Fruit fly (Drosophila melanogaster): ENCODE measurements around the gene CG15864.
A peak's percentile ranks its signal among the peaks of the same experiment; 100 is the strongest.

CG15864 gene

DNA sequence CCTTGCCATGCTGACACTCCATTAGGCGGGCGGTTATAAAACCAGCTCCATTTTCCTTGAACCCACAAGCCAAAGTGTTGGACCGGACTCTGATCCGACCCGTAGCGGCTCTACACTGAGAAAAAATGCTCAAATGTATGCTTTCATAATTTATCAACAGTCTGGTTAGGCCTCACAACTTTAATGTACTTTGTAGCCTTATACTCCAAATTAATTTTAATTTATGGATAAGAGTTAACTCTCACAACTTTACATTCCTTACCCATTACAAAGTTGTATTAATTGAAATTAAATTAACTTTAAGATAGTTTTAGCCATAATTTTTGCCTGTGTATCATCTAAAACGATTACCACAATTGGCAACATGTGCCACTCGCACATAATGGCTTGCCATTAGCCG is 7.8 kb downstream of the CG15864 start (continued):
- TF ChIP-seq odd (GFP tag; optimal IDR thresholded peaks at IDR 0.05) (no peak), ERR (GFP tag; optimal IDR thresholded peaks at IDR 0.05) (no peak), Ada2b (GFP tag; IDR thresholded peaks at IDR 0.05) (no peak), oc (tag; optimal IDR thresholded peaks at IDR 0.05) (no peak), CG12769 (tag; optimal IDR thresholded peaks at IDR 0.05) (peak; percentile 40), CG12299 (tag; optimal IDR thresholded peaks at IDR 0.05) (no peak), Gug (GFP tag; IDR thresholded peaks at IDR 0.05) (no peak), CG17568 (GFP tag; optimal IDR thresholded peaks at IDR 0.05) (no peak), D19B (GFP tag; optimal IDR thresholded peaks at IDR 0.05) (no peak), ash1 (GFP tag; optimal IDR thresholded peaks at IDR 0.05) (no peak), D (optimal IDR thresholded peaks at IDR 0.05) (no peak), D (GFP tag; optimal IDR thresholded peaks at IDR 0.05) (no peak), Jarid2 (GFP tag; optimal IDR thresholded peaks at IDR 0.05) (no peak), CG10431 (GFP tag; optimal IDR thresholded peaks at IDR 0.05) (no peak), CG17612 (GFP tag; IDR thresholded peaks at IDR 0.05) (no peak), gro (GFP tag; optimal IDR thresholded peaks at IDR 0.05) (peak; percentile 26), CG11085 (GFP tag; IDR thresholded peaks at IDR 0.05) (no peak), kni (GFP tag; optimal IDR thresholded peaks at IDR 0.05) (no peak), stc (GFP tag; IDR thresholded peaks at IDR 0.05) (no peak), ind (GFP tag; optimal IDR thresholded peaks at IDR 0.05) (peak; percentile 36), E2f1 (GFP tag; IDR thresholded peaks at IDR 0.05) (no peak), Sin3A (optimal IDR thresholded peaks at IDR 0.05) (no peak), Rx (GFP tag; IDR thresholded peaks at IDR 0.05) (no peak), Ets97D (GFP tag; optimal IDR thresholded peaks at IDR 0.05) (no peak), vfl (GFP tag; optimal IDR thresholded peaks at IDR 0.05) (no peak), sqz (GFP tag; optimal IDR thresholded peaks at IDR 0.05) (no peak), CG10654 (GFP tag; optimal IDR thresholded peaks at IDR 0.05) (no peak), so (GFP tag; IDR thresholded peaks at IDR 0.05) (no peak), Rfx (GFP tag; IDR thresholded peaks at IDR 0.05) (peak; percentile 53), CG18599 (GFP tag; optimal IDR thresholded peaks at IDR 0.05) (peak; percentile 38)

DNA sequence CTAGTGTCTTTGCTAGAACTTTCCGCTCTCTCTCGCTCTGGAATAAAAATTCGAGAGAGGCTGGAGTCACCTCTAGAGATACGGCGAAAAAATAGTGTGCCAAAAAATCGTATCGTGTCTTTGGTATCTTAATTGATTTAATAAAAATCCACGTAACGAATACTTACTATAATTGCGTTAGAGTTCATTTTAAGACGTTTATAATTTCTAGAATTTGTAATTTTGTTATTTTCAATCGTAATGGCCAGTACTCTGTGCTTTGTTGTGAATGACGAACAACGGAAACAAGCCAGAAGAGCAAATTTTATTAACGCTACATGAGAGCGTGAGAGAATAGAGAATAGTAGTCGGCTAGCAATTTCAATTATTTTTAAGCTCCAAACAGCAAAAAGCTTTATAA is 13.4 kb downstream of the CG15864 start:
- TF ChIP-seq Trl (optimal IDR thresholded peaks at IDR 0.05): peak in 1 of 2 experiments; percentile 74
- TF ChIP-seq Trl (GFP tag; optimal IDR thresholded peaks at IDR 0.05): no peak
- TF ChIP-seq PHDP (tag; optimal IDR thresholded peaks at IDR 0.05): no peak
- no peak for TF ChIP-seq Hand (GFP tag; optimal IDR thresholded peaks at IDR 0.05)

DNA sequence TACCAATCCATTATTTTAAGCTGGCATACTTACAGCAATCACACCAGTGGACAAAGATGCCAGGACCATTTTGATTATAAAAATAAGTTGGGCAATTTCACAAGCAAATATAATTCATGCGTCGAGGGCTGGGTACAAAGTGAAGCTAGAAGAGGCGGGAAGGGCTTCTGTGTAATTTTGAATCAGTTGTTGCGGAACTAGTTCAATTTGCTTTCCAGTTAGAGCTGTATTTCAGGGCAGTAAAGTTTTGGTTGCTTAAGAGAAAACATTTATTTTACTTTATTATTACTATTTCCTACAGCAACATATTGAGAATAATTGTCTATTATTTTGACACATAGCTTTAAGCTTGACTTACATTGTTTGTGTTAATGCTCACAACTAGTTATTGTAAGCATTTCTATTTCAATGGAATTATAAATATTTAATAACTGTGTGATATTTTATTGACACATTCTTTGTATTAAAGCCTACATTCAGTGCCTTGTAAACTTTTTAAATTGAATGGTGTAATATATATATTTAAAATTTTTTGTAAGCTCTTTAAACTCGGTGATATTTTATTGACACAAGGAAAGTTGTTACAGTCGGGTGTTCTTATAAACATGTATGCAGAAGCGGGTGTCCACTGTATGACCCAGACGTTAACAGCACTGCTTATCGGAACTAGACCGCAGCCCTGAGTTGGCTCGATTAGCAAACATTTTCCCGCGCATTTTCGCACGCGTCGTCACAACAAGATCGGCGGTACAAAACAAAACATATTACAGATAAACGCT is 16.3 kb downstream of the CG15864 start, which contains the start of the genes RPA1 and Mcm2:
TSS of gene RPA1 (minus strand) at position 150 of the 779 bp plus-strand sequence.
TSS of gene Mcm2 (plus strand) at position 669 of the 779 bp plus-strand sequence.
- peak; percentile 84 for TF ChIP-seq gem (tag; optimal IDR thresholded peaks at IDR 0.05)
- no peak for TF ChIP-seq hbn (GFP tag; IDR thresholded peaks at IDR 0.05; ENCODE audit: partially characterized antibody)
- TF ChIP-seq peb (GFP tag; IDR thresholded peaks at IDR 0.05): peak; percentile 32; the same call in 1 of the 2 replicates
- TF ChIP-seq CG17802 (tag; optimal IDR thresholded peaks at IDR 0.05): peak; percentile 15
- TF ChIP-seq Ets65A (GFP tag): peak; percentile 97
- TF ChIP-seq seq (GFP tag; IDR thresholded peaks at IDR 0.05): peak; percentile 43; the same call in 1 of the 2 replicates
- TF ChIP-seq CrebB (tag; optimal IDR thresholded peaks at IDR 0.05): no peak
- peak; percentile 51 for TF ChIP-seq CG10959 (GFP tag; IDR thresholded peaks at IDR 0.05)
- peak; percentile 63 for TF ChIP-seq HmgZ (tag; optimal IDR thresholded peaks at IDR 0.05)
- 0 out of 2 replicates have a peak, but pooled peaks have one; percentile 19 for TF ChIP-seq gsb (GFP tag; IDR thresholded peaks at IDR 0.05)
- no peak for TF ChIP-seq gt (GFP tag; IDR thresholded peaks at IDR 0.05)
- TF ChIP-seq inv (GFP tag; IDR thresholded peaks at IDR 0.05; ENCODE audit: partially characterized antibody): no peak
- no peak for TF ChIP-seq mirr (GFP tag; optimal IDR thresholded peaks at IDR 0.05)
- TF ChIP-seq maf-S (GFP tag; optimal IDR thresholded peaks at IDR 0.05): peak; percentile 23
- no peak for TF ChIP-seq en (GFP tag; optimal IDR thresholded peaks at IDR 0.05)
- TF ChIP-seq ewg (GFP tag; optimal IDR thresholded peaks at IDR 0.05): peak; percentile 42
- TF ChIP-seq br (optimal IDR thresholded peaks at IDR 0.05): no peak
- TF ChIP-seq CG14441 (GFP tag; IDR thresholded peaks at IDR 0.05): peak; percentile 78
- no peak for TF ChIP-seq ash1 (GFP tag; optimal IDR thresholded peaks at IDR 0.05)
